Worm (Caenorhabditis elegans) whole organism, L3 larva: ENCODE results near the gene sma-4.

Source experiments
- elt-1 ChIP-seq: fragments of 150-350 bp; optimal IDR thresholded peaks from 2 replicates; lab custom pipeline; 2014; ENCODE audit warnings: missing biosample characterization, missing genetic modification characterization
- elt-2 ChIP-seq: sonication (generic microtip); optimal IDR thresholded peaks from 2 replicates; lab custom pipeline; 2016; ENCODE audit warnings: missing genetic modification reagents, mild to moderate bottlenecking, missing genetic modification characterization, missing compliant biosample characterization
- eor-1 ChIP-seq, 2 experiments: fragments of 150-350 bp; optimal IDR thresholded peaks; 2 replicates each; lab custom pipeline; 2014 to 2018; ENCODE audit warnings: missing biosample characterization in 2 of 2, missing genetic modification characterization in 2 of 2
- fkh-10 ChIP-seq: sonication (generic microtip); optimal IDR thresholded peaks from 2 replicates; lab custom pipeline; 2017; ENCODE audit warnings: missing biosample characterization, missing genetic modification reagents, missing genetic modification characterization
- fos-1 ChIP-seq: fragments of 150-350 bp; optimal IDR thresholded peaks from 2 replicates; lab custom pipeline; 2014; ENCODE audit warnings: missing biosample characterization, missing genetic modification characterization
- hmg-11 ChIP-seq: sonication (generic microtip); optimal IDR thresholded peaks from 2 replicates; lab custom pipeline; 2016; ENCODE audit warnings: missing genetic modification characterization, missing compliant biosample characterization
- lin-39 ChIP-seq: fragments of 150-350 bp; optimal IDR thresholded peaks from 2 replicates; lab custom pipeline; 2018; ENCODE audit warnings: missing biosample characterization, missing genetic modification reagents, missing genetic modification characterization
- lsy-12 ChIP-seq: sonication (generic microtip); optimal IDR thresholded peaks from 2 replicates; lab custom pipeline; 2016; ENCODE audit warnings: mild to moderate bottlenecking, missing genetic modification characterization, missing compliant biosample characterization
- nhr-11 ChIP-seq: fragments of 150-350 bp; optimal IDR thresholded peaks from 2 replicates; lab custom pipeline; 2014; ENCODE audit warnings: missing biosample characterization, missing genetic modification characterization
- nhr-25 ChIP-seq: sonication (generic microtip); optimal IDR thresholded peaks from 2 replicates; lab custom pipeline; 2017; ENCODE audit warnings: missing biosample characterization, missing genetic modification characterization
- nhr-28 ChIP-seq: fragments of 150-350 bp; optimal IDR thresholded peaks from 2 replicates; lab custom pipeline; 2014; ENCODE audit warnings: missing biosample characterization, missing genetic modification characterization
- nhr-77 ChIP-seq: fragments of 150-350 bp; optimal IDR thresholded peaks from 2 replicates; lab custom pipeline; 2014; ENCODE audit warnings: missing biosample characterization, missing genetic modification characterization
- pha-4 ChIP-seq: fragments of 150-350 bp; optimal IDR thresholded peaks from 2 replicates; lab custom pipeline; 2014; ENCODE audit warnings: missing biosample characterization, missing genetic modification reagents, missing genetic modification characterization
- pqm-1 ChIP-seq: fragments of 150-350 bp; optimal IDR thresholded peaks from 2 replicates; lab custom pipeline; 2017; ENCODE audit warnings: missing biosample characterization, missing genetic modification characterization, inconsistent platforms
- sea-2 ChIP-seq: fragments of 150-350 bp; sonication (generic microtip); optimal IDR thresholded peaks from 4 replicates; lab custom pipeline; 2014; ENCODE audit warnings: missing biosample characterization, missing genetic modification reagents, missing genetic modification characterization
- unc-39 ChIP-seq: sonication (generic microtip); optimal IDR thresholded peaks from 4 replicates; lab custom pipeline; 2017; ENCODE audit warnings: missing biosample characterization, missing genetic modification characterization
- unc-62 ChIP-seq: fragments of 150-350 bp; sonication (generic microtip); optimal IDR thresholded peaks from 4 replicates; lab custom pipeline; 2014; ENCODE audit warnings: missing biosample characterization, missing genetic modification reagents, missing genetic modification characterization
- ztf-4 ChIP-seq: fragments of 150-350 bp; optimal IDR thresholded peaks from 2 replicates; lab custom pipeline; 2014; ENCODE audit warnings: missing biosample characterization, missing genetic modification characterization

sma-4 gene

ce11 chrIII:5859008-5859407 lies 43.0 kb downstream of the sma-4 start, which contains the start of gene dpf-4:
Gene dpf-4, plus strand, starts transcription at chrIII:5859308.
- TF ChIP-seq nhr-28 (tag; lab: Kevin White, UChicago): no peak
- no peak for TF ChIP-seq unc-39 (tag; lab: Kevin White, UChicago)
- TF ChIP-seq pqm-1 (tag; lab: Kevin White, UChicago): no peak
- TF ChIP-seq nhr-11 (tag; lab: Kevin White, UChicago): no peak
- no peak for TF ChIP-seq nhr-77 (tag; lab: Kevin White, UChicago)
- TF ChIP-seq fos-1 (tag; lab: Kevin White, UChicago): no peak
- no peak for TF ChIP-seq lin-39 (tag; lab: Kevin White, UChicago)
- TF ChIP-seq ztf-4: peak; percentile 10
- TF ChIP-seq unc-62 (GFP tag; lab: Kevin White, UChicago): no peak

- TF ChIP-seq pqm-1 (tag; lab: Kevin White, UChicago): peak; percentile 61
- TF ChIP-seq nhr-25 (tag; lab: Kevin White, UChicago): no peak
- no peak for TF ChIP-seq pha-4 (tag; lab: Kevin White, UChicago)
- no peak for TF ChIP-seq lin-39 (tag; lab: Kevin White, UChicago)
- no peak for TF ChIP-seq nhr-77 (tag; lab: Kevin White, UChicago)
- TF ChIP-seq fkh-10: no peak
- peak; percentile 97 for TF ChIP-seq elt-2
- TF ChIP-seq fos-1 (tag; lab: Kevin White, UChicago): no peak
- TF ChIP-seq, all 47 proteins: peak for 2
These were observed 47.7 kb downstream of the sma-4 start, which contains the start of gene dnpp-1 for ce11 chrIII:5863774-5864173. Gene dnpp-1, minus strand, starts transcription at chrIII:5863803.

ce11 chrIII:5864270-5864669 lies 48.2 kb downstream of the sma-4 start, which contains the start of gene rabn-5:
Gene rabn-5, plus strand, starts transcription at chrIII:5864553.
- peak; percentile 5 for TF ChIP-seq pha-4 (tag; lab: Kevin White, UChicago)
- TF ChIP-seq nhr-28 (tag; lab: Kevin White, UChicago): no peak
- TF ChIP-seq, all 47 proteins: peak for 1

ce11 chrIII:5868401-5868800 lies 52.4 kb downstream of the sma-4 start, which contains the start of gene eng-1:
Gene eng-1, minus strand, starts transcription at chrIII:5868501.
- TF ChIP-seq hmg-11 (no peak), eor-1 (tag; optimal IDR thresholded peaks at IDR 0.05; lab: Kevin White, UChicago) (no peak), sea-2 (no peak), lsy-12 (no peak), elt-1 (tag; lab: Kevin White, UChicago) (no peak), unc-39 (tag; lab: Kevin White, UChicago) (no peak), fos-1 (tag; lab: Kevin White, UChicago) (no peak)
- TF ChIP-seq, all 47 proteins: peak for 0

- TF ChIP-seq pha-4 (tag; lab: Kevin White, UChicago): peak; percentile 13
- no peak for TF ChIP-seq nhr-77 (tag; lab: Kevin White, UChicago)
These were observed 53.4 kb downstream of the sma-4 start, which contains the start of gene F01F1.15 for ce11 chrIII:5869429-5869828. Gene F01F1.15, minus strand, starts transcription at chrIII:5869529.
